Worm (Caenorhabditis elegans) whole organism, L1 larva: ENCODE data around the gene glr-2.
A peak's percentile ranks its signal among the peaks of the same experiment; 100 is the strongest.

Experiments used
- C04F5.9 ChIP-seq: sonication (generic microtip); optimal IDR thresholded peaks from 2 replicates; lab custom pipeline; 2016; ENCODE audit warnings: missing genetic modification characterization, missing compliant biosample characterization
- C16A3.4 ChIP-seq: fragments of 150-350 bp; optimal IDR thresholded peaks from 2 replicates; lab custom pipeline; 2014; ENCODE audit warnings: missing biosample characterization, missing genetic modification characterization
- C34B4.2 ChIP-seq: sonication (generic microtip); optimal IDR thresholded peaks from 2 replicates; lab custom pipeline; 2017; ENCODE audit warnings: mild to moderate bottlenecking, missing genetic modification characterization, missing compliant biosample characterization
- F16B12.6 ChIP-seq: fragments of 150-350 bp; optimal IDR thresholded peaks from 2 replicates; lab custom pipeline; 2014; ENCODE audit warnings: missing biosample characterization, missing genetic modification characterization
- Y116A8C.19 ChIP-seq: sonication (generic microtip); optimal IDR thresholded peaks from 2 replicates; lab custom pipeline; 2016; ENCODE audit warnings: missing compliant biosample characterization, missing genetic modification characterization, borderline replicate concordance
- aly-2 ChIP-seq: fragments of 150-350 bp; optimal IDR thresholded peaks from 2 replicates; lab custom pipeline; 2014; ENCODE audit warnings: missing biosample characterization, missing genetic modification characterization
- ama-1 ChIP-seq: fragments of 150-350 bp; optimal IDR thresholded peaks from 2 replicates; lab custom pipeline; 2014
- blmp-1 ChIP-seq: fragments of 150-350 bp; optimal IDR thresholded peaks from 2 replicates; lab custom pipeline; 2014; ENCODE audit warnings: missing biosample characterization, missing genetic modification characterization
- ceh-63 ChIP-seq: fragments of 200-800 bp; sonication (Bioruptor generic); optimal IDR thresholded peaks from 2 replicates; lab custom pipeline; 2018; ENCODE audit warnings: mild to moderate bottlenecking, missing genetic modification characterization, missing compliant biosample characterization
- ceh-82 ChIP-seq, 3 experiments: fragments of 150-350 bp in 1 of 3; sonication (generic microtip) in 2 of 3; optimal IDR thresholded peaks; 2 replicates each; lab custom pipeline; 2014 to 2017; ENCODE audit warnings: missing biosample characterization in 3 of 3, missing genetic modification characterization in 3 of 3
- dpl-1 ChIP-seq, 3 experiments: fragments of 150-350 bp in 2 of 3; sonication (generic microtip) in 1 of 3; optimal IDR thresholded peaks; 2 replicates each; lab custom pipeline; 2014 to 2017; ENCODE audit warnings: missing biosample characterization in 3 of 3, missing genetic modification characterization in 3 of 3, missing genetic modification reagents in 3 of 3
- efl-1 ChIP-seq, 4 experiments: fragments of 150-350 bp; optimal IDR thresholded peaks in 3 of 4; peaks in 1 of 4; 1 replicate in 1 of 4; 2 replicates in 3 of 4; lab custom pipeline; 2014; ENCODE audit warnings: missing biosample characterization in 2 of 4, missing genetic modification characterization in 2 of 4, missing genetic modification reagents in 2 of 4
- efl-3 ChIP-seq: fragments of 200-800 bp; sonication (Bioruptor generic); optimal IDR thresholded peaks from 2 replicates; lab custom pipeline; 2018; ENCODE audit warnings: mild to moderate bottlenecking, missing genetic modification characterization, missing compliant biosample characterization
- egl-13 ChIP-seq: sonication (generic microtip); optimal IDR thresholded peaks from 2 replicates; lab custom pipeline; 2016; ENCODE audit warnings: missing genotype, missing genetic modification reagents, missing genetic modification characterization, missing compliant biosample characterization
- egl-27 ChIP-seq, 2 experiments: fragments of 150-350 bp in 1 of 2; sonication (generic microtip); optimal IDR thresholded peaks; 3 replicates each; lab custom pipeline; 2017 to 2018; ENCODE audit warnings: missing biosample characterization in 2 of 2, missing genetic modification characterization in 2 of 2, missing genetic modification reagents in 2 of 2
- elt-3 ChIP-seq, 6 experiments: fragments of 150-350 bp in 1 of 6; sonication (generic microtip); optimal IDR thresholded peaks; 2 replicates each; lab custom pipeline; 2017 to 2018; ENCODE audit warnings: missing biosample characterization in 6 of 6, missing genetic modification characterization in 6 of 6, inconsistent platforms in 1 of 6
- ets-5 ChIP-seq: fragments of 200-800 bp; sonication (Bioruptor generic); IDR thresholded peaks from 2 replicates; pipeline ENCODE4 v1.3.6; 2022; ENCODE audit warnings: missing genetic modification characterization, missing compliant biosample characterization
- fkh-4 ChIP-seq: sonication (generic microtip); optimal IDR thresholded peaks from 2 replicates; lab custom pipeline; 2016; ENCODE audit warnings: missing compliant biosample characterization, missing genetic modification characterization, borderline replicate concordance
- fkh-8 ChIP-seq: sonication (generic microtip); optimal IDR thresholded peaks from 2 replicates; lab custom pipeline; 2016; ENCODE audit warnings: mild to moderate bottlenecking, missing genetic modification characterization, missing compliant biosample characterization
- fos-1 ChIP-seq: fragments of 150-350 bp; optimal IDR thresholded peaks from 2 replicates; lab custom pipeline; 2014; ENCODE audit warnings: missing biosample characterization, missing genetic modification characterization
- grh-1 ChIP-seq: fragments of 200-800 bp; sonication (Bioruptor generic); IDR thresholded peaks from 2 replicates; pipeline ENCODE4 v1.3.6; 2022; ENCODE audit warnings: missing genetic modification reagents, missing genetic modification characterization, missing compliant biosample characterization
- hlh-4 ChIP-seq: sonication (generic microtip); optimal IDR thresholded peaks from 2 replicates; lab custom pipeline; 2016; ENCODE audit warnings: mild to moderate bottlenecking, missing genetic modification characterization, missing compliant biosample characterization
- hpl-2 ChIP-seq: fragments of 150-350 bp; optimal IDR thresholded peaks from 2 replicates; lab custom pipeline; 2014; ENCODE audit warnings: missing biosample characterization, missing genetic modification reagents, missing genetic modification characterization
- irx-1 ChIP-seq: sonication (generic microtip); optimal IDR thresholded peaks from 2 replicates; lab custom pipeline; 2016; ENCODE audit warnings: missing genetic modification characterization, missing compliant biosample characterization
- isw-1 ChIP-seq: fragments of 200-800 bp; sonication (Bioruptor generic); IDR thresholded peaks from 2 replicates; pipeline ENCODE4 v1.3.6; 2022; ENCODE audit warnings: missing genetic modification characterization, missing compliant biosample characterization
- jun-1 ChIP-seq: fragments of 150-350 bp; optimal IDR thresholded peaks from 2 replicates; lab custom pipeline; 2014; ENCODE audit warnings: missing biosample characterization, missing genetic modification reagents, missing genetic modification characterization
- lin-14 ChIP-seq: fragments of 200-800 bp; sonication (Bioruptor generic); optimal IDR thresholded peaks from 2 replicates; lab custom pipeline; 2018; ENCODE audit warnings: mild to moderate bottlenecking, missing genetic modification characterization, moderate library complexity, missing compliant biosample characterization
- lin-15B ChIP-seq: fragments of 150-350 bp; sonication (generic microtip); optimal IDR thresholded peaks from 3 replicates; lab custom pipeline; 2014; ENCODE audit warnings: missing biosample characterization, missing genetic modification characterization
- lsy-2 ChIP-seq, 2 experiments: fragments of 150-350 bp; optimal IDR thresholded peaks; 2 replicates each; lab custom pipeline; 2014; ENCODE audit warnings: missing biosample characterization in 2 of 2, missing genetic modification characterization in 2 of 2
- mab-9 ChIP-seq: fragments of 200-800 bp; sonication (Bioruptor generic); IDR thresholded peaks from 2 replicates; pipeline ENCODE4 v1.3.6; 2022; ENCODE audit warnings: missing genetic modification reagents, missing genetic modification characterization, missing compliant biosample characterization
- mdl-1 ChIP-seq, 2 experiments: fragments of 150-350 bp; optimal IDR thresholded peaks; 2 replicates each; lab custom pipeline; 2014 to 2017; ENCODE audit warnings: missing biosample characterization in 2 of 2, missing genetic modification characterization in 2 of 2, inconsistent platforms in 1 of 2
- mef-2 ChIP-seq: fragments of 150-350 bp; optimal IDR thresholded peaks from 2 replicates; lab custom pipeline; 2014; ENCODE audit warnings: missing biosample characterization, missing genetic modification characterization
- nhr-11 ChIP-seq: fragments of 150-350 bp; optimal IDR thresholded peaks from 2 replicates; lab custom pipeline; 2014; ENCODE audit warnings: missing biosample characterization, missing genetic modification characterization
- nhr-12 ChIP-seq: sonication (generic microtip); optimal IDR thresholded peaks from 2 replicates; lab custom pipeline; 2017; ENCODE audit warnings: missing biosample characterization, missing genetic modification characterization
- nhr-19 ChIP-seq: fragments of 200-800 bp; sonication (Bioruptor generic); conservative IDR thresholded peaks from 2 replicates; pipeline ENCODE4 v1.3.6; 2022; ENCODE audit warnings: missing genetic modification characterization, missing compliant biosample characterization
- nhr-28 ChIP-seq: fragments of 150-350 bp; optimal IDR thresholded peaks from 2 replicates; lab custom pipeline; 2014; ENCODE audit warnings: missing biosample characterization, missing genetic modification characterization
- nhr-47 ChIP-seq: sonication (generic microtip); optimal IDR thresholded peaks from 2 replicates; lab custom pipeline; 2016; ENCODE audit warnings: mild to moderate bottlenecking, missing genetic modification characterization, moderate library complexity, missing compliant biosample characterization
- nhr-71 ChIP-seq: sonication (generic microtip); optimal IDR thresholded peaks from 2 replicates; lab custom pipeline; 2016; ENCODE audit warnings: mild to moderate bottlenecking, missing genetic modification characterization, moderate library complexity, missing compliant biosample characterization
- nhr-84 ChIP-seq: sonication (generic microtip); optimal IDR thresholded peaks from 2 replicates; lab custom pipeline; 2017; ENCODE audit warnings: missing biosample characterization, missing genetic modification characterization
- nhr-90 ChIP-seq: sonication (generic microtip); optimal IDR thresholded peaks from 2 replicates; lab custom pipeline; 2016; ENCODE audit warnings: mild to moderate bottlenecking, missing genetic modification characterization, missing compliant biosample characterization; ENCODE audit not compliant: poor library complexity
- rnt-1 ChIP-seq: sonication (generic microtip); optimal IDR thresholded peaks from 2 replicates; lab custom pipeline; 2016; ENCODE audit warnings: mild to moderate bottlenecking, missing genetic modification characterization, moderate library complexity, missing compliant biosample characterization
- skn-1 ChIP-seq: fragments of 150-350 bp; optimal IDR thresholded peaks from 2 replicates; lab custom pipeline; 2014; ENCODE audit warnings: missing biosample characterization, missing genetic modification characterization
- snu-23 ChIP-seq: sonication (generic microtip); optimal IDR thresholded peaks from 2 replicates; lab custom pipeline; 2016; ENCODE audit warnings: missing genetic modification characterization, missing compliant biosample characterization
- tbx-2 ChIP-seq: sonication (generic microtip); optimal IDR thresholded peaks from 2 replicates; lab custom pipeline; 2016; ENCODE audit warnings: missing genetic modification characterization, missing compliant biosample characterization
- unc-30 ChIP-seq: sonication (generic microtip); optimal IDR thresholded peaks from 2 replicates; lab custom pipeline; 2017; ENCODE audit warnings: missing biosample characterization, missing genetic modification characterization
- unc-62 ChIP-seq: fragments of 150-350 bp; optimal IDR thresholded peaks from 2 replicates; lab custom pipeline; 2014; ENCODE audit warnings: missing biosample characterization, missing genetic modification reagents, missing genetic modification characterization
- xbp-1 ChIP-seq: sonication (generic microtip); optimal IDR thresholded peaks from 2 replicates; lab custom pipeline; 2016; ENCODE audit warnings: missing genetic modification characterization, missing compliant biosample characterization
- ztf-11 ChIP-seq, 2 experiments: sonication (generic microtip); optimal IDR thresholded peaks; 2 replicates each; lab custom pipeline; 2016 to 2017; ENCODE audit warnings: missing genetic modification characterization in 2 of 2, missing biosample characterization in 1 of 2, missing compliant biosample characterization in 1 of 2

Gene glr-2

ce11 chrIII:7189581-7190128 lies 44.9 kb upstream of the glr-2 start, which contains the start of gene rps-21 (continued):
- TF ChIP-seq nhr-19 (GFP tag; lab: Robert Waterston, UW): peak; percentile 87
- TF ChIP-seq xbp-1 (tag; lab: Kevin White, UChicago): peak; percentile 88
- TF ChIP-seq rnt-1 (tag; lab: Kevin White, UChicago): peak; percentile 82
- TF ChIP-seq hlh-4 (tag; lab: Kevin White, UChicago): no peak
- TF ChIP-seq lin-15B (tag; lab: Kevin White, UChicago): peak; percentile 83
- no peak for TF ChIP-seq unc-62 (GFP tag; lab: Kevin White, UChicago)
- peak in 1 of 2 experiments; percentile 48 for TF ChIP-seq mdl-1 (tag; optimal IDR thresholded peaks at IDR 0.05; lab: Kevin White, UChicago)
- TF ChIP-seq Y116A8C.19 (tag; lab: Kevin White, UChicago): no peak
- TF ChIP-seq efl-1 (optimal IDR thresholded peaks at IDR 0.05; lab: Kevin White, UChicago): peak; percentile 86 to 88
- peak; percentile 78 to 98 for TF ChIP-seq efl-1 (GFP tag; optimal IDR thresholded peaks at IDR 0.05 in 1 of 2; lab: Kevin White, UChicago)
- peak; percentile 88 for TF ChIP-seq tbx-2 (tag; lab: Kevin White, UChicago)
- no peak for TF ChIP-seq C34B4.2
- peak; percentile 43 for TF ChIP-seq fos-1 (tag; lab: Kevin White, UChicago)
- TF ChIP-seq dpl-1 (GFP tag; optimal IDR thresholded peaks at IDR 0.05; lab: Kevin White, UChicago): peak; percentile 73 to 84 (median 82)
- TF ChIP-seq ceh-63: no peak
- no peak for TF ChIP-seq nhr-84 (tag; lab: Kevin White, UChicago)
- no peak for TF ChIP-seq nhr-28 (tag; lab: Kevin White, UChicago)
- TF ChIP-seq nhr-71: peak; percentile 89
- TF ChIP-seq lsy-2 (tag; optimal IDR thresholded peaks at IDR 0.05; lab: Kevin White, UChicago): peak; percentile 92 to 94
- TF ChIP-seq C04F5.9 (tag; lab: Kevin White, UChicago): peak; percentile 71
- no peak for TF ChIP-seq nhr-12 (tag; lab: Kevin White, UChicago)
- TF ChIP-seq F16B12.6 (tag; lab: Kevin White, UChicago): peak; percentile 30
- peak; percentile 76 for TF ChIP-seq fkh-8 (tag; lab: Kevin White, UChicago)
- peak in 2 of 6 experiments; percentile 53 to 62 for TF ChIP-seq elt-3 (tag; optimal IDR thresholded peaks at IDR 0.05; lab: Kevin White, UChicago)
- no peak for TF ChIP-seq unc-30 (tag; lab: Kevin White, UChicago)
- TF ChIP-seq ama-1: no peak
- TF ChIP-seq nhr-11: peak; percentile 1
- TF ChIP-seq ets-5: no peak
- TF ChIP-seq nhr-90 (tag; lab: Kevin White, UChicago): peak; percentile 72
- peak; percentile 63 for TF ChIP-seq grh-1 (GFP tag; lab: Robert Waterston, UW)
- no peak for TF ChIP-seq mef-2
- peak; percentile 76 for TF ChIP-seq lin-14 (GFP tag; lab: Kevin White, UChicago)
- peak; percentile 70 for TF ChIP-seq blmp-1 (tag; lab: Kevin White, UChicago)
- TF ChIP-seq ceh-82 (tag; optimal IDR thresholded peaks at IDR 0.05; lab: Kevin White, UChicago): peak; percentile 59 to 94 (median 78)
- peak; percentile 49 for TF ChIP-seq irx-1 (tag; lab: Kevin White, UChicago)
- TF ChIP-seq isw-1 (GFP tag; lab: Robert Waterston, UW): peak; percentile 85
- peak; percentile 73 for TF ChIP-seq jun-1 (tag; lab: Kevin White, UChicago)
- TF ChIP-seq ztf-11 (tag; optimal IDR thresholded peaks at IDR 0.05; lab: Kevin White, UChicago): peak in 1 of 2 experiments; percentile 59
- 0 out of 2 replicates have a peak, but pooled peaks have one; percentile 9 for TF ChIP-seq mab-9 (GFP tag; lab: Robert Waterston, UW)
- no peak for TF ChIP-seq aly-2 (tag; lab: Kevin White, UChicago)
- peak; percentile 75 for TF ChIP-seq skn-1
- no peak for TF ChIP-seq efl-3 (GFP tag; lab: Kevin White, UChicago)
- TF ChIP-seq C16A3.4 (tag; lab: Kevin White, UChicago): peak; percentile 91
- no peak for TF ChIP-seq fkh-4 (tag; lab: Kevin White, UChicago)
- TF ChIP-seq egl-27 (tag; optimal IDR thresholded peaks at IDR 0.05; lab: Kevin White, UChicago): peak; percentile 10 to 63
- peak; percentile 84 for TF ChIP-seq nhr-47 (tag; lab: Kevin White, UChicago)
- peak; percentile 22 for TF ChIP-seq egl-13 (tag; lab: Kevin White, UChicago)
- TF ChIP-seq hpl-2 (GFP tag; lab: Kevin White, UChicago): peak; percentile 10
- peak; percentile 91 for TF ChIP-seq snu-23 (GFP tag; lab: Kevin White, UChicago)
